Fruit fly (Drosophila melanogaster) whole organism, embryonic: ENCODE results near the gene CG12607.

Experiments used
- Ada2b ChIP-seq: fragments of 200-800 bp; sonication (Bioruptor generic); IDR thresholded peaks from 2 replicates; pipeline ENCODE4 v1.3.6; 2022; ENCODE audit warnings: missing biosample characterization, missing genetic modification characterization
- Bdp1 ChIP-seq: fragments of 200-800 bp; sonication (Bioruptor generic); optimal IDR thresholded peaks from 3 replicates; lab custom pipeline; 2016; ENCODE audit warnings: missing biosample characterization, missing genetic modification characterization
- CG10209 ChIP-seq: fragments of 200-800 bp; sonication (Bioruptor generic); optimal IDR thresholded peaks from 3 replicates; lab custom pipeline; 2017; ENCODE audit warnings: missing biosample characterization, mild to moderate bottlenecking, missing genetic modification characterization, missing genetic modification reagents
- CG11456 ChIP-seq: fragments of 200-800 bp; sonication (Bioruptor generic); IDR thresholded peaks from 3 replicates; pipeline ENCODE4 v1.3.6; 2022; ENCODE audit warnings: missing biosample characterization, missing genetic modification characterization
- CG12769 ChIP-seq: fragments of 200-800 bp; sonication (Bioruptor generic); optimal IDR thresholded peaks from 2 replicates; lab custom pipeline; 2019; ENCODE audit warnings: missing biosample characterization, mild to moderate bottlenecking, missing genetic modification characterization, moderate library complexity
- CG13894 ChIP-seq: fragments of 200-800 bp; sonication (Bioruptor generic); optimal IDR thresholded peaks from 3 replicates; lab custom pipeline; 2018; ENCODE audit warnings: missing biosample characterization, mild to moderate bottlenecking, missing genetic modification characterization, moderate library complexity
- CG14050 ChIP-seq: fragments of 200-800 bp; sonication (Bioruptor generic); IDR thresholded peaks from 3 replicates; pipeline ENCODE4 v1.3.6; 2022; ENCODE audit warnings: missing biosample characterization, missing genetic modification characterization
- CG15601 ChIP-seq: fragments of 200-800 bp; sonication (Bioruptor generic); optimal IDR thresholded peaks from 3 replicates; lab custom pipeline; 2019; ENCODE audit warnings: missing biosample characterization, mild to moderate bottlenecking, missing genetic modification characterization, moderate library complexity
- CG2875 ChIP-seq: fragments of 200-800 bp; sonication (Bioruptor generic); optimal IDR thresholded peaks from 2 replicates; lab custom pipeline; 2017; ENCODE audit warnings: missing biosample characterization, mild to moderate bottlenecking, missing genetic modification characterization, missing genetic modification reagents
- CG30403 ChIP-seq: fragments of 200-800 bp; sonication (Bioruptor generic); optimal IDR thresholded peaks from 3 replicates; lab custom pipeline; 2016; ENCODE audit warnings: missing biosample characterization, missing genetic modification characterization
- CG34224 ChIP-seq: fragments of 200-800 bp; sonication (Bioruptor generic); IDR thresholded peaks from 3 replicates; pipeline ENCODE4 v1.3.6; 2022; ENCODE audit warnings: missing biosample characterization, missing genetic modification characterization; ENCODE audit not compliant: partially characterized antibody
- CG4424 ChIP-seq: fragments of 200-800 bp; sonication (Bioruptor generic); optimal IDR thresholded peaks from 3 replicates; lab custom pipeline; 2016; ENCODE audit warnings: missing biosample characterization, missing genetic modification characterization
- CG4820 ChIP-seq: fragments of 200-800 bp; sonication (Bioruptor generic); optimal IDR thresholded peaks from 3 replicates; lab custom pipeline; 2016; ENCODE audit warnings: missing biosample characterization, missing genetic modification characterization
- CG6254 ChIP-seq: fragments of 200-800 bp; sonication (Bioruptor generic); optimal IDR thresholded peaks from 3 replicates; lab custom pipeline; 2017; ENCODE audit warnings: mild to moderate bottlenecking, missing biosample characterization, missing genetic modification reagents, missing genetic modification characterization
- CG7987 ChIP-seq: fragments of 200-800 bp; sonication (Bioruptor generic); optimal IDR thresholded peaks from 2 replicates; lab custom pipeline; 2018; ENCODE audit warnings: missing biosample characterization, mild to moderate bottlenecking, missing genetic modification characterization, moderate library complexity
- CG9437 ChIP-seq: fragments of 200-800 bp; sonication (Bioruptor generic); optimal IDR thresholded peaks from 2 replicates; lab custom pipeline; 2018; ENCODE audit warnings: missing biosample characterization, mild to moderate bottlenecking, missing genetic modification characterization
- Chrac-16 ChIP-seq: fragments of 200-800 bp; sonication (Bioruptor generic); optimal IDR thresholded peaks from 3 replicates; lab custom pipeline; 2016; ENCODE audit warnings: missing biosample characterization, missing genetic modification characterization
- Dek ChIP-seq: fragments of 200-800 bp; sonication (Bioruptor generic); optimal IDR thresholded peaks from 3 replicates; lab custom pipeline; 2019; ENCODE audit warnings: missing biosample characterization, mild to moderate bottlenecking, missing genetic modification characterization, moderate library complexity
- Dll ChIP-seq: fragments of 200-800 bp; sonication (Bioruptor generic); IDR thresholded peaks from 4 replicates; pipeline ENCODE4 v1.3.6; 2022; ENCODE audit warnings: missing biosample characterization, missing genetic modification characterization; ENCODE audit not compliant: partially characterized antibody
- Dref ChIP-seq: fragments of 200-800 bp; sonication (Bioruptor generic); IDR thresholded peaks from 2 replicates; pipeline ENCODE4 v1.3.6; 2022; ENCODE audit warnings: missing biosample characterization, missing genetic modification characterization
- Drgx ChIP-seq: fragments of 200-800 bp; sonication (Bioruptor generic); IDR thresholded peaks from 2 replicates; pipeline ENCODE4 v1.3.6; 2022; ENCODE audit warnings: missing biosample characterization, missing genetic modification characterization
- Ets97D ChIP-seq: fragments of 200-800 bp; sonication (Bioruptor generic); optimal IDR thresholded peaks from 3 replicates; lab custom pipeline; 2016; ENCODE audit warnings: missing biosample characterization, missing genetic modification characterization
- Gug ChIP-seq: fragments of 200-800 bp; sonication (Bioruptor generic); IDR thresholded peaks from 4 replicates; pipeline ENCODE4 v1.3.6; 2022; ENCODE audit warnings: missing biosample characterization, missing genetic modification characterization
- Lhr ChIP-seq: fragments of 200-800 bp; sonication (Bioruptor generic); optimal IDR thresholded peaks from 3 replicates; lab custom pipeline; 2017; ENCODE audit warnings: mild to moderate bottlenecking, missing biosample characterization, missing genetic modification reagents, missing genetic modification characterization
- Neu2 ChIP-seq: fragments of 200-800 bp; sonication (Bioruptor generic); optimal IDR thresholded peaks from 3 replicates; lab custom pipeline; 2016; ENCODE audit warnings: missing biosample characterization, missing genetic modification characterization, borderline replicate concordance
- Ravus ChIP-seq: fragments of 200-800 bp; sonication (Bioruptor generic); IDR thresholded peaks from 2 replicates; pipeline ENCODE4 v1.3.6; 2022; ENCODE audit warnings: missing biosample characterization, missing genetic modification characterization
- Sox102F ChIP-seq: fragments of 200-800 bp; sonication (Bioruptor generic); optimal IDR thresholded peaks from 2 replicates; lab custom pipeline; 2018; ENCODE audit warnings: missing biosample characterization, mild to moderate bottlenecking, missing genetic modification characterization, moderate library complexity
- Sry-β ChIP-seq: fragments of 200-800 bp; sonication (Bioruptor generic); optimal IDR thresholded peaks from 2 replicates; lab custom pipeline; 2018; ENCODE audit warnings: missing biosample characterization, mild to moderate bottlenecking, missing genetic modification characterization, moderate library complexity
- Trl ChIP-seq, 3 experiments: fragments of >200 bp in 2 of 3; fragments of 200-800 bp in 1 of 3; sonication (Bioruptor generic) in 1 of 3; optimal IDR thresholded peaks; 2 replicates in 1 of 3; 3 replicates in 2 of 3; lab custom pipeline; 2016 to 2017; ENCODE audit warnings: missing biosample characterization in 1 of 3, missing genetic modification characterization in 1 of 3
- cad ChIP-seq: fragments of >200 bp; optimal IDR thresholded peaks from 2 replicates; lab custom pipeline; 2017; ENCODE audit warnings: missing biosample characterization, missing genetic modification characterization
- crc ChIP-seq: fragments of 200-800 bp; sonication (Bioruptor generic); optimal IDR thresholded peaks from 2 replicates; lab custom pipeline; 2016; ENCODE audit warnings: missing biosample characterization, missing genetic modification characterization
- croc ChIP-seq: fragments of 200-800 bp; sonication (Bioruptor generic); conservative IDR thresholded peaks from 3 replicates; pipeline ENCODE4 v1.3.6; 2022; ENCODE audit warnings: missing biosample characterization, missing genetic modification characterization
- ems ChIP-seq: fragments of 200-800 bp; sonication (Bioruptor generic); optimal IDR thresholded peaks from 3 replicates; lab custom pipeline; 2016; ENCODE audit warnings: missing biosample characterization, missing genetic modification characterization
- ham ChIP-seq: fragments of 200-800 bp; sonication (Bioruptor generic); IDR thresholded peaks from 2 replicates; pipeline ENCODE4 v1.3.6; 2022; ENCODE audit warnings: missing biosample characterization, missing genetic modification characterization
- her ChIP-seq: fragments of 200-800 bp; sonication (Bioruptor generic); optimal IDR thresholded peaks from 2 replicates; lab custom pipeline; 2016; ENCODE audit warnings: missing biosample characterization, missing genetic modification characterization
- inv ChIP-seq: fragments of 200-800 bp; sonication (Bioruptor generic); IDR thresholded peaks from 2 replicates; pipeline ENCODE4 v1.3.6; 2022; ENCODE audit warnings: missing biosample characterization, missing genetic modification characterization; ENCODE audit not compliant: partially characterized antibody
- jigr1 ChIP-seq: fragments of 200-800 bp; sonication (Bioruptor generic); IDR thresholded peaks from 3 replicates; pipeline ENCODE4 v1.3.6; 2022; ENCODE audit warnings: missing biosample characterization, missing genetic modification characterization
- kay ChIP-seq: fragments of 200-800 bp; sonication (Bioruptor generic); optimal IDR thresholded peaks from 2 replicates; lab custom pipeline; 2016; ENCODE audit warnings: missing biosample characterization, missing genetic modification characterization
- mam ChIP-seq: fragments of 200-800 bp; sonication (Bioruptor generic); optimal IDR thresholded peaks from 3 replicates; lab custom pipeline; 2016; ENCODE audit warnings: missing biosample characterization, missing genetic modification characterization
- otp ChIP-seq: fragments of 200-800 bp; sonication (Bioruptor generic); IDR thresholded peaks from 3 replicates; pipeline ENCODE4, ENCODE4 v1.3.6; 2022; ENCODE audit warnings: missing biosample characterization, missing genetic modification characterization
- row ChIP-seq: fragments of 200-800 bp; sonication (Bioruptor generic); IDR thresholded peaks from 3 replicates; pipeline ENCODE4 v1.3.6; 2022; ENCODE audit warnings: missing biosample characterization, missing genetic modification characterization
- sens ChIP-seq: fragments of 200-800 bp; sonication (Bioruptor generic); peaks from one replicate; lab custom pipeline; 2016; ENCODE audit warnings: missing biosample characterization, missing genetic modification characterization
- sim ChIP-seq: fragments of 200-800 bp; sonication (Bioruptor generic); IDR thresholded peaks from 2 replicates; pipeline ENCODE4 v1.3.6; 2022; ENCODE audit warnings: missing biosample characterization, missing genetic modification characterization
- tll ChIP-seq, 2 experiments: fragments of 200-800 bp in 1 of 2; fragments of >200 bp in 1 of 2; sonication (Bioruptor generic) in 1 of 2; optimal IDR thresholded peaks; 2 replicates each; lab custom pipeline; 2017 to 2019; ENCODE audit warnings: missing biosample characterization in 2 of 2, missing genetic modification characterization in 2 of 2, mild to moderate bottlenecking in 1 of 2, moderate library complexity in 1 of 2
- usp ChIP-seq: fragments of >200 bp; optimal IDR thresholded peaks from 2 replicates; lab custom pipeline; 2017; ENCODE audit warnings: missing biosample characterization, missing genetic modification characterization
- z ChIP-seq: fragments of 200-800 bp; sonication (Bioruptor generic); IDR thresholded peaks from 3 replicates; pipeline ENCODE4 v1.3.6; 2022; ENCODE audit warnings: missing biosample characterization, missing genetic modification characterization

Gene CG12607

DNA sequence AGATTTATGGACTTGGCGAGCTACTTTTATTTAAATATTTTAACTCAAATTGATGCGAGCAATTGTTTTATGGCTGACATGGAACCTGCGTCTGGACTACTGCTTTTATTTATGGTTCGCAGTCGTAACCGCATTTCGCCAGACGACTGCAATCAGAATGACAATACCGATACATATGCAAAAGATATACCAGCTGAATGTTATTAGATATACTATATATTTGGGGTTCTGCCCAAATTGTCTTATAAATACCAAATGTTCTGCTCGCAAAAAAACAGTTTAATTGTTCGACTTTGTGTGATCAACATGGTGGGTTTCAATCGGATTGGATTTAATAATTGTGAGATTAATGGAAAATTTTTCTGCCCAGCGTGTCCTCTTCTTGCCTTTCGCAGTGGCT lies 23.3 kb downstream of the CG12607 start, which contains the start of gene CG32249:
TSS of gene CG32249 (plus strand) at position 301 of the 400 bp plus-strand sequence.
- no peak for TF ChIP-seq Bdp1 (GFP tag; lab: Kevin White, UChicago)
- no peak for TF ChIP-seq Drgx (GFP tag; lab: Robert Waterston, UW)
- no peak for TF ChIP-seq CG4820 (GFP tag; lab: Kevin White, UChicago)
- no peak for TF ChIP-seq Trl (optimal IDR thresholded peaks at IDR 0.05; lab: Kevin White, UChicago)
- TF ChIP-seq Trl (GFP tag; optimal IDR thresholded peaks at IDR 0.05; lab: Kevin White, UChicago), result no peak
- TF ChIP-seq CG9437 (GFP tag; lab: Kevin White, UChicago), result no peak
- no peak for TF ChIP-seq CG6254 (GFP tag; lab: Kevin White, UChicago)
- TF ChIP-seq Neu2 (GFP tag; lab: Kevin White, UChicago), result no peak
- no peak for TF ChIP-seq CG12769 (tag; lab: Kevin White, UChicago)

DNA sequence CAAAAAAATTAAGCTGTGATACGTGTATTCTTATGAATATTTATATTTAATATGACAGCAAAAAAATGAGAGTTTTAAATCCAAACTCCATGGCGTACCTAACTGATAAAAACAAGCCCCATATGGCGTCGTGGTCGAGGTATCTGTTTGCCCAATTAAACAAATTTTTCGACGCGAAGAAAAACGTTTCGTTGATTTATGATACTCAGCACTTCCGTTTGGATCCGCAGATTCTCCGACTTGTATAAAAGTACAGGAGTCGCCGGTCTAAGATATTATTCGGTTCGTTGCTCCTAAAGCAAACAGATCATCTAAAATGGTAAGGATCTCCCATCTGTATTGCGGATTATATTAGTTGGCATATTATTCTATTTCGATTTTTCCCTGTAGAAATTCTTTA lies 25.1 kb downstream of the CG12607 start, which contains the start of gene CG32248:
TSS of gene CG32248 (plus strand) at position 301 of the 400 bp plus-strand sequence.
- TF ChIP-seq Dek (no peak), CG11456 (GFP tag; lab: Robert Waterston, UW) (no peak), row (GFP tag; lab: Robert Waterston, UW) (no peak), CG15601 (tag; lab: Kevin White, UChicago) (no peak), ham (GFP tag; lab: Robert Waterston, UW) (no peak), sim (GFP tag; lab: Robert Waterston, UW) (no peak), mam (no peak), z (GFP tag; lab: Robert Waterston, UW) (no peak), Chrac-16 (no peak), usp (GFP tag; lab: Kevin White, UChicago) (no peak), Sry-β (GFP tag; lab: Kevin White, UChicago) (no peak)
- TF ChIP-seq, all 482 proteins: peak for 0

DNA sequence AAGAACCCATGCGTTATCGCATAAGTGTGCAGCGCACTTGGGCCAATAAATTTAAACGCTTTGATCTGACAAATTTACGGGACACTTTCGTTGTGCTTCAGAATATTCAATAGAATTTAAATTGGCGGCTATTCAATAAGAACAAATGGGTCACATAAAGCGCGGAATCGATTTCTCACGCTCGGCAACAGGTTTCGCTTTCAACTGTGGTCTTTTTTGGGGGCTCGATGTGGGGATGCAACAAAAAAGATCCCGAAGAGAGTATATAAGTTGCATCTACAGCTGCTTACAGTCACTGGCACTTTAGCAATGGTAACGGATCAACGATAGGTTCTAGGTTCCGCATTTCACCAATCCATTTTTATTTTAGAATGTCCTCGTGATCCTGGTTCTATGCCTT lies 26.4 kb downstream of the CG12607 start, which contains the start of gene CG11349:
TSS of gene CG11349 (plus strand) at position 301 of the 400 bp plus-strand sequence.
- no peak for TF ChIP-seq her (GFP tag; lab: Kevin White, UChicago)
- TF ChIP-seq Dll (GFP tag; lab: Robert Waterston, UW), result no peak
- no peak for TF ChIP-seq Ets97D (GFP tag; lab: Kevin White, UChicago)
- TF ChIP-seq CG14050 (GFP tag; lab: Robert Waterston, UW), result no peak
- TF ChIP-seq Sox102F, result no peak
- no peak for TF ChIP-seq sens (GFP tag; lab: Kevin White, UChicago)
- TF ChIP-seq, all 482 proteins: peak for 0

DNA sequence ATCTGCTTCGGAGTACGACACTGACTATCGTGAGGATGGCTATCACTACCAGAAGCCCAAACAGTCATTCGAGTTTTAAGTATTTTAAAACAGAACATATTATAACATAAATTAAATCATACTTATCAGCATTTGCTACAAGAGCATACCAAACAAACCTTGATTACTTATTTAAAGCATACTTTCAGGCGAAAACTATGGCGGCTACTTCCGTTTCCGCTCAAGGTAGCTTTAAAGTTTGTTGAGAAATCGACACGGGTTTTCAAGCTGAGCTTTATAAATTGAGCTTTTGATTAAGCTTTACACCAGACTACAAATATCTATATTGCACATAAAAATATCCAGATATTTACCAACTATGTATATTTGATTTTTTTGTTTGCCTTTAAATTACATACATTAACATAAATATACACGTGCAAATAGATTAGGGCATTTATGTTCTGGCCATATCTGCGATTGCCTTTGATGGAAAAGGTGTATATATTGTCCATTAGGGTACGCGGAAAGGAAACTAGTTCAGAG lies 28.6 kb downstream of the CG12607 start:
- TF ChIP-seq CG7987 (GFP tag; lab: Kevin White, UChicago) (peak; percentile 98), CG10209 (peak; percentile 77), CG30403 (peak; percentile 14), crc (peak; percentile 36), croc (no peak), cad (no peak), Dref (no peak), Lhr (GFP tag; lab: Kevin White, UChicago) (peak; percentile 78), ems (GFP tag; lab: Kevin White, UChicago) (peak; percentile 70), jigr1 (GFP tag; lab: Robert Waterston, UW) (no peak), CG14050 (GFP tag; lab: Robert Waterston, UW) (peak; percentile 63), inv (GFP tag; lab: Robert Waterston, UW) (no peak), Ada2b (peak; percentile 48; the same call in 1 of the 2 replicates), CG4424 (GFP tag; lab: Kevin White, UChicago) (peak; percentile 80), CG13894 (tag; lab: Kevin White, UChicago) (peak; percentile 59), CG2875 (GFP tag; lab: Kevin White, UChicago) (peak; percentile 87), otp (GFP tag; lab: Robert Waterston, UW) (peak; percentile 84; the same call in 2 of the 3 replicates), CG34224 (GFP tag; lab: Robert Waterston, UW) (no peak), tll (GFP tag; optimal IDR thresholded peaks at IDR 0.05; lab: Kevin White, UChicago) (no peak), Ravus (GFP tag; lab: Robert Waterston, UW) (no peak), kay (GFP tag; lab: Kevin White, UChicago) (no peak), Gug (GFP tag; lab: Robert Waterston, UW) (no peak)
